Fruit fly (Drosophila melanogaster): ENCODE measurements around the gene CG43354.

dm6 chr2L:18310489-18310888 is 1.2 kb upstream of the CG43354 start:
- TF ChIP-seq Dll (optimal IDR thresholded peaks at IDR 0.05) (no peak), CG8478 (optimal IDR thresholded peaks at IDR 0.05) (no peak), psq (optimal IDR thresholded peaks at IDR 0.05) (no peak)

Measured in whole organism.